Worm (Caenorhabditis elegans) whole organism, L3 larva: ENCODE measurements around the gene F01G10.4.

Source experiments
- ZK546.5 ChIP-seq: sonication (generic microtip); optimal IDR thresholded peaks from 2 replicates; lab custom pipeline; 2017; ENCODE audit warnings: missing biosample characterization, missing genetic modification characterization
- aly-2 ChIP-seq: fragments of 150-350 bp; optimal IDR thresholded peaks from 2 replicates; lab custom pipeline; 2014; ENCODE audit warnings: missing biosample characterization, missing genetic modification characterization
- ama-1 ChIP-seq: fragments of 150-350 bp; optimal IDR thresholded peaks from 2 replicates; lab custom pipeline; 2018
- ceh-28 ChIP-seq: fragments of 150-350 bp; optimal IDR thresholded peaks from 2 replicates; lab custom pipeline; 2014; ENCODE audit warnings: missing biosample characterization, missing genetic modification reagents, missing genetic modification characterization
- ceh-9 ChIP-seq: sonication (generic microtip); optimal IDR thresholded peaks from 2 replicates; lab custom pipeline; 2018; ENCODE audit warnings: missing biosample characterization, missing genetic modification characterization
- daf-12 ChIP-seq: fragments of 150-350 bp; optimal IDR thresholded peaks from 2 replicates; lab custom pipeline; 2014; ENCODE audit warnings: missing biosample characterization, missing genetic modification reagents, missing genetic modification characterization
- egl-27 ChIP-seq: sonication (generic microtip); optimal IDR thresholded peaks from 4 replicates; lab custom pipeline; 2017; ENCODE audit warnings: missing biosample characterization, missing genetic modification reagents, missing genetic modification characterization
- egl-5 ChIP-seq: fragments of 150-350 bp; optimal IDR thresholded peaks from 2 replicates; lab custom pipeline; 2017; ENCODE audit warnings: missing biosample characterization, missing genetic modification reagents, missing genetic modification characterization, inconsistent platforms
- elt-1 ChIP-seq: fragments of 150-350 bp; optimal IDR thresholded peaks from 2 replicates; lab custom pipeline; 2014; ENCODE audit warnings: missing biosample characterization, missing genetic modification characterization
- elt-2 ChIP-seq: sonication (generic microtip); optimal IDR thresholded peaks from 2 replicates; lab custom pipeline; 2016; ENCODE audit warnings: missing genetic modification reagents, mild to moderate bottlenecking, missing genetic modification characterization, missing compliant biosample characterization
- elt-3 ChIP-seq, 3 experiments: fragments of 150-350 bp in 1 of 3; sonication (generic microtip) in 2 of 3; optimal IDR thresholded peaks; 2 replicates in 2 of 3; 4 replicates in 1 of 3; lab custom pipeline; 2014 to 2017; ENCODE audit warnings: missing biosample characterization in 3 of 3, missing genetic modification characterization in 3 of 3
- eor-1 ChIP-seq, 2 experiments: fragments of 150-350 bp; optimal IDR thresholded peaks; 2 replicates each; lab custom pipeline; 2014 to 2018; ENCODE audit warnings: missing biosample characterization in 2 of 2, missing genetic modification characterization in 2 of 2
- fkh-10 ChIP-seq: sonication (generic microtip); optimal IDR thresholded peaks from 2 replicates; lab custom pipeline; 2017; ENCODE audit warnings: missing biosample characterization, missing genetic modification reagents, missing genetic modification characterization
- fkh-2 ChIP-seq: fragments of 150-350 bp; optimal IDR thresholded peaks from 2 replicates; lab custom pipeline; 2014; ENCODE audit warnings: missing biosample characterization, missing genetic modification reagents, missing genetic modification characterization
- hmg-11 ChIP-seq: sonication (generic microtip); optimal IDR thresholded peaks from 2 replicates; lab custom pipeline; 2016; ENCODE audit warnings: missing genetic modification characterization, missing compliant biosample characterization
- jun-1 ChIP-seq: fragments of 150-350 bp; optimal IDR thresholded peaks from 2 replicates; lab custom pipeline; 2014; ENCODE audit warnings: missing biosample characterization, missing genetic modification reagents, missing genetic modification characterization
- lin-15B ChIP-seq: fragments of 150-350 bp; optimal IDR thresholded peaks from 2 replicates; lab custom pipeline; 2014; ENCODE audit warnings: missing biosample characterization, missing genetic modification characterization
- lin-39 ChIP-seq: fragments of 150-350 bp; optimal IDR thresholded peaks from 2 replicates; lab custom pipeline; 2018; ENCODE audit warnings: missing biosample characterization, missing genetic modification reagents, missing genetic modification characterization
- lsy-12 ChIP-seq: sonication (generic microtip); optimal IDR thresholded peaks from 2 replicates; lab custom pipeline; 2016; ENCODE audit warnings: mild to moderate bottlenecking, missing genetic modification characterization, missing compliant biosample characterization
- mdl-1 ChIP-seq: fragments of 150-350 bp; optimal IDR thresholded peaks from 2 replicates; lab custom pipeline; 2014; ENCODE audit warnings: missing biosample characterization, missing genetic modification characterization
- nfya-1 ChIP-seq: sonication (generic microtip); optimal IDR thresholded peaks from 2 replicates; lab custom pipeline; 2017; ENCODE audit warnings: missing genetic modification characterization, mild to moderate bottlenecking, missing compliant biosample characterization, antibody characterized with exemption, moderate library complexity; ENCODE audit not compliant: insufficient read depth
- nhr-11 ChIP-seq: fragments of 150-350 bp; optimal IDR thresholded peaks from 2 replicates; lab custom pipeline; 2014; ENCODE audit warnings: missing biosample characterization, missing genetic modification characterization
- nhr-23 ChIP-seq: fragments of 150-350 bp; optimal IDR thresholded peaks from 2 replicates; lab custom pipeline; 2014; ENCODE audit warnings: missing biosample characterization, missing genetic modification reagents, missing genetic modification characterization
- nhr-237 ChIP-seq: fragments of 150-350 bp; optimal IDR thresholded peaks from 2 replicates; lab custom pipeline; 2014; ENCODE audit warnings: missing biosample characterization, missing genetic modification characterization
- nhr-25 ChIP-seq: sonication (generic microtip); optimal IDR thresholded peaks from 2 replicates; lab custom pipeline; 2017; ENCODE audit warnings: missing biosample characterization, missing genetic modification characterization
- nhr-28 ChIP-seq: fragments of 150-350 bp; optimal IDR thresholded peaks from 2 replicates; lab custom pipeline; 2014; ENCODE audit warnings: missing biosample characterization, missing genetic modification characterization
- nhr-43 ChIP-seq: sonication (generic microtip); optimal IDR thresholded peaks from 2 replicates; lab custom pipeline; 2016; ENCODE audit warnings: mild to moderate bottlenecking, missing genetic modification characterization, missing compliant biosample characterization; ENCODE audit not compliant: poor library complexity, severe bottlenecking
- nhr-76 ChIP-seq: fragments of 150-350 bp; sonication (generic microtip); optimal IDR thresholded peaks from 5 replicates; lab custom pipeline; 2014; ENCODE audit warnings: missing biosample characterization, missing genetic modification characterization
- pha-4 ChIP-seq: fragments of 150-350 bp; optimal IDR thresholded peaks from 2 replicates; lab custom pipeline; 2014; ENCODE audit warnings: missing biosample characterization, missing genetic modification reagents, missing genetic modification characterization
- pqm-1 ChIP-seq: fragments of 150-350 bp; optimal IDR thresholded peaks from 2 replicates; lab custom pipeline; 2017; ENCODE audit warnings: missing biosample characterization, missing genetic modification characterization, inconsistent platforms
- sea-2 ChIP-seq: fragments of 150-350 bp; sonication (generic microtip); optimal IDR thresholded peaks from 4 replicates; lab custom pipeline; 2014; ENCODE audit warnings: missing biosample characterization, missing genetic modification reagents, missing genetic modification characterization
- skn-1 ChIP-seq: fragments of 150-350 bp; optimal IDR thresholded peaks from 2 replicates; lab custom pipeline; 2014; ENCODE audit warnings: missing biosample characterization, missing genetic modification characterization
- snpc-4 ChIP-seq: fragments of 150-350 bp; optimal IDR thresholded peaks from 2 replicates; lab custom pipeline; 2014; ENCODE audit warnings: missing biosample characterization, missing genetic modification characterization
- tbx-2 ChIP-seq: sonication (generic microtip); optimal IDR thresholded peaks from 2 replicates; lab custom pipeline; 2016; ENCODE audit warnings: mild to moderate bottlenecking, missing genetic modification characterization, missing compliant biosample characterization
- zag-1 ChIP-seq: fragments of 150-350 bp; optimal IDR thresholded peaks from 2 replicates; lab custom pipeline; 2014; ENCODE audit warnings: missing biosample characterization, missing genetic modification characterization
- ztf-11 ChIP-seq: fragments of 150-350 bp; optimal IDR thresholded peaks from 2 replicates; lab custom pipeline; 2014; ENCODE audit warnings: missing biosample characterization, missing genetic modification characterization
- ztf-4 ChIP-seq: fragments of 150-350 bp; optimal IDR thresholded peaks from 2 replicates; lab custom pipeline; 2014; ENCODE audit warnings: missing biosample characterization, missing genetic modification characterization

The F01G10.4 gene

DNA sequence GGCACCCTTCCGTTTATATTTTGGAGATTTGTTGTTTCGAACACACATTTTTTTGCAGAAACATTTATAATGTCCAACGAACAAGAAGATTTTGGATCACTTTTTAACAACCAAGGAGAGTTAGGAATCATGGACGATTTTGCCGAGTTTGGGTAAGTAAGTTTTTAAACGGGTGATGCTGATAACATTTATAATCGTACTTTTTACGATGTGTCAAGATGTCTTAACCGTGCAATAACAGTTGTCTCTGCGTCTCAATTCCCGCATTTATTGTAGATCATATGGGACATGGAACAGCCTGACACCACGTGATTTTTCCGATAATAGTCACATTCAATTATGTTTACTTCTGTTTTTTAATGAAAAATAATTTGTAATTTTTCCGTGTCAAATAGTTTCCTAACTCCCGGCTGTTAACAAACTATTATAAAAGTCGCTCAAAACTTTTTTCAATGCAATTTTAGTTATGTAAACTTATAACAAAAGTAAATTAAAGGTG, 18.3 kb upstream of the F01G10.4 start, which contains the start of gene daf-14:
Gene daf-14 (plus strand): TSS at position 51 of the 499 bp plus-strand sequence.
- TF ChIP-seq fkh-2 (tag; lab: Kevin White, UChicago) (no peak), skn-1 (no peak), nhr-11 (tag; lab: Kevin White, UChicago) (no peak), lsy-12 (no peak), ztf-11 (no peak), nfya-1 (tag; lab: Kevin White, UChicago) (peak; percentile 11), elt-1 (tag; lab: Kevin White, UChicago) (no peak), aly-2 (tag; lab: Kevin White, UChicago) (no peak), ama-1 (lab: Kevin White, UChicago) (no peak), zag-1 (tag; lab: Kevin White, UChicago) (no peak), ztf-4 (tag; lab: Kevin White, UChicago) (no peak), hmg-11 (no peak), nhr-76 (tag; lab: Kevin White, UChicago) (no peak), pha-4 (peak; percentile 25), ZK546.5 (no peak), elt-2 (tag; lab: Kevin White, UChicago) (peak; percentile 46), nhr-25 (tag; lab: Kevin White, UChicago) (no peak), mdl-1 (tag; lab: Kevin White, UChicago) (no peak), tbx-2 (no peak), pqm-1 (tag; lab: Kevin White, UChicago) (peak; percentile 22), ceh-9 (tag; lab: Kevin White, UChicago) (no peak), daf-12 (tag; lab: Kevin White, UChicago) (no peak), lin-39 (tag; lab: Kevin White, UChicago) (no peak), nhr-43 (tag; lab: Kevin White, UChicago) (no peak), fkh-10 (no peak), egl-27 (no peak), nhr-23 (tag; lab: Kevin White, UChicago) (peak; percentile 4), eor-1 (tag; optimal IDR thresholded peaks at IDR 0.05; lab: Kevin White, UChicago) (no peak)
- TF ChIP-seq, all 47 proteins: peak for 5

DNA sequence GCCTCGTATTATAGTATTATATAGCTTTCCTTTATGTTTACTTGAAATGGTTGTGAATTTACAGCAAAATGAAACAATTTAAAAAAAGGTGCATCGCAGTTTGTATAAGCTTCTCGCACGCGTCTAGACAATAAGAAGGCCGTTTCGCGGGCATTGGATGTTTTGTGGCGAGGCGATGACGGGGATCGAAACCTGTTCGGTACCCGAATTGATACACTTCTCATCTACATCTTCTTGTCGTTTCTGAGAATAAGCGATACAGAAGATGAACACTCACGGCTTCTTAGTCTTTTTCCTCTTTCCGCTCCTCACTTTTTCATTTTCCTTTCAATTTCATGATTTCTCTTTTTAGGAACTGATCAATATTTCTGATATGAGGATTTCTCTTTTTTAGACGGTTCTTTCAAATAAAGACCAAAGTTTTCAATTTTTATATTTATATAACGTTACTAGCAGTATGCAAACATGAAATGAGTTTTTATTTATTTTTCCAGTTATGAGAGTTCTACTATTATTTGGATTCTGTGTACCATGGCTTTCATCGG, 13.4 kb upstream of the F01G10.4 start, which contains the start of gene F01G10.10:
Gene F01G10.10 (plus strand): TSS at position 495 of the 545 bp plus-strand sequence.
- TF ChIP-seq nhr-23 (tag; lab: Kevin White, UChicago): peak; percentile 30
- TF ChIP-seq nhr-25 (tag; lab: Kevin White, UChicago): peak; percentile 62
- peak; percentile 41 for TF ChIP-seq elt-2 (tag; lab: Kevin White, UChicago)
- TF ChIP-seq pqm-1 (tag; lab: Kevin White, UChicago): no peak
- no peak for TF ChIP-seq zag-1 (tag; lab: Kevin White, UChicago)
- peak; percentile 34 for TF ChIP-seq nhr-43 (tag; lab: Kevin White, UChicago)
- peak; percentile 87 for TF ChIP-seq ama-1 (lab: Kevin White, UChicago)

DNA sequence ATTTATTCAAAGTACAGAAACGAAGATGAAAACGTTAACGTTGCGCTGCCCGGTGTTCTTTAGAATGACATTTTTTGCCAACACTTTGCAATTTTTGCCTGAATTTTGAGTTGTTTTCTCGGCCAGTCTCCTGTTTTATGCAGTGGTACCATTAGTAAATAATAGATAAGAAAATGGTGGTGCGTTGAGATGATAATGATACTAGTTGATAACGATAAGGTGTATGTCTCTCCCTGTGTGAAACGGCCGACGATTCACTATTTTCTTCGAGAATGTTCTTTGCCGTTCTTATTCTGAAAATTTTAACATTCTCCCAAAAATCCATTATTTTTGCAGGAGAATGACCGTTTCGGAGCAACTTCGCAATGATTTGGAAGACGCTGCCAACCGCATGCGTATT, 10.9 kb upstream of the F01G10.4 start, which contains the start of gene tkt-1:
Gene tkt-1 (plus strand): TSS at position 337 of the 400 bp plus-strand sequence.
- no peak for TF ChIP-seq ceh-28
- TF ChIP-seq eor-1 (tag; optimal IDR thresholded peaks at IDR 0.05; lab: Kevin White, UChicago): no peak
- TF ChIP-seq aly-2 (tag; lab: Kevin White, UChicago): no peak
- peak; percentile 19 for TF ChIP-seq pha-4
- peak; percentile 92 for TF ChIP-seq elt-2 (tag; lab: Kevin White, UChicago)
- TF ChIP-seq mdl-1 (tag; lab: Kevin White, UChicago): no peak
- TF ChIP-seq snpc-4: no peak
- TF ChIP-seq nhr-237 (tag; lab: Kevin White, UChicago): no peak
- no peak for TF ChIP-seq hmg-11
- peak; percentile 55 for TF ChIP-seq jun-1
- TF ChIP-seq egl-5 (tag; lab: Kevin White, UChicago): no peak
- no peak for TF ChIP-seq ZK546.5
- TF ChIP-seq fkh-10: no peak
- TF ChIP-seq lin-15B (tag; lab: Kevin White, UChicago): no peak
- no peak for TF ChIP-seq fkh-2 (tag; lab: Kevin White, UChicago)
- TF ChIP-seq elt-3 (tag; optimal IDR thresholded peaks at IDR 0.05; lab: Kevin White, UChicago): peak in 1 of 3 experiments; percentile 85
- no peak for TF ChIP-seq nhr-28 (tag; lab: Kevin White, UChicago)
- TF ChIP-seq sea-2 (GFP tag; lab: Kevin White, UChicago): no peak
- peak; percentile 88 for TF ChIP-seq pqm-1 (tag; lab: Kevin White, UChicago)
